ENCODE assay signal across 1 fruit fly cellular context in genomic region chrX:5672243-5673051, dm6.
TF ChIP-seq lines count a peak whose summit lies in the region.

Gene RpL35, plus strand, starts transcription at chrX:5672401.

TF ChIP-seq in whole organism, embryonic, 481 proteins besides CTCF, POLR2A, EP300 and RAD21 (continued from another document and continues in another):
- TF ChIP-seq CG8359 (GFP tag; optimal IDR thresholded peaks at IDR 0.05; lab: Kevin White, UChicago; ENCODE audit: borderline replicate concordance) (peak; percentile 6), sens-2 (GFP tag; IDR thresholded peaks at IDR 0.05; lab: Robert Waterston, UW) (no peak), caup (GFP tag; optimal IDR thresholded peaks at IDR 0.05; lab: Kevin White, UChicago; ENCODE audit: severe bottlenecking) (peak; percentile 70), lola (GFP tag; optimal IDR thresholded peaks at IDR 0.05; lab: Kevin White, UChicago) (no peak), pita (GFP tag; optimal IDR thresholded peaks at IDR 0.05; lab: Kevin White, UChicago) (no peak), Med (GFP tag; lab: Kevin White, UChicago) (peak; percentile 90), B-H2 (GFP tag; optimal IDR thresholded peaks at IDR 0.05; lab: Kevin White, UChicago) (peak; percentile 28), maf-S (GFP tag; optimal IDR thresholded peaks at IDR 0.05; lab: Kevin White, UChicago) (no peak), ewg (GFP tag; optimal IDR thresholded peaks at IDR 0.05; lab: Kevin White, UChicago) (no peak), BtbVII (GFP tag; optimal IDR thresholded peaks at IDR 0.05; lab: Kevin White, UChicago) (peak; percentile 73), az2 (GFP tag; optimal IDR thresholded peaks at IDR 0.05; lab: Kevin White, UChicago) (no peak), Opbp (GFP tag; IDR thresholded peaks at IDR 0.05; lab: Robert Waterston, UW; ENCODE audit: partially characterized antibody) (0 out of 3 replicates have a peak, but pooled peaks have one; percentile 18), slou (GFP tag; optimal IDR thresholded peaks at IDR 0.05; lab: Kevin White, UChicago) (no peak), Sry-β (GFP tag; optimal IDR thresholded peaks at IDR 0.05; lab: Kevin White, UChicago) (no peak), bigmax (GFP tag; optimal IDR thresholded peaks at IDR 0.05; lab: Kevin White, UChicago) (peak; percentile 77), sd (tag; optimal IDR thresholded peaks at IDR 0.05; lab: Kevin White, UChicago) (no peak), CG17802 (tag; optimal IDR thresholded peaks at IDR 0.05; lab: Kevin White, UChicago) (no peak), oc (tag; optimal IDR thresholded peaks at IDR 0.05; lab: Kevin White, UChicago) (no peak), eyg (GFP tag; optimal IDR thresholded peaks at IDR 0.05; lab: Kevin White, UChicago) (peak; percentile 30), jigr1 (GFP tag; IDR thresholded peaks at IDR 0.05; lab: Robert Waterston, UW) (no peak), CG12104 (GFP tag; optimal IDR thresholded peaks at IDR 0.05; lab: Kevin White, UChicago) (no peak), CG4820 (GFP tag; optimal IDR thresholded peaks at IDR 0.05; lab: Kevin White, UChicago) (no peak), CG14441 (GFP tag; IDR thresholded peaks at IDR 0.05; lab: Robert Waterston, UW) (no peak), CG33557 (GFP tag; optimal IDR thresholded peaks at IDR 0.05; lab: Kevin White, UChicago) (peak; percentile 25), Rx (GFP tag; IDR thresholded peaks at IDR 0.05; lab: Robert Waterston, UW) (no peak), Dip3 (GFP tag; optimal IDR thresholded peaks at IDR 0.05; lab: Kevin White, UChicago) (peak; percentile 33), gfzf (GFP tag; optimal IDR thresholded peaks at IDR 0.05; lab: Kevin White, UChicago) (peak; percentile 59), CG7271 (tag; optimal IDR thresholded peaks at IDR 0.05; lab: Kevin White, UChicago) (peak; percentile 16), bowl (GFP tag; IDR thresholded peaks at IDR 0.05; lab: Robert Waterston, UW) (no peak), shn (GFP tag; optimal IDR thresholded peaks at IDR 0.05; lab: Kevin White, UChicago) (no peak), CG7839 (tag; optimal IDR thresholded peaks at IDR 0.05; lab: Kevin White, UChicago) (peak; percentile 49), Doc3 (GFP tag; IDR thresholded peaks at IDR 0.05; lab: Robert Waterston, UW; ENCODE audit: partially characterized antibody) (0 out of 3 replicates have a peak, but pooled peaks have one; percentile 40), her (GFP tag; optimal IDR thresholded peaks at IDR 0.05; lab: Kevin White, UChicago) (peak; percentile 50), psq (GFP tag; optimal IDR thresholded peaks at IDR 0.05; lab: Kevin White, UChicago) (no peak), CG11093 (GFP tag; IDR thresholded peaks at IDR 0.05; lab: Robert Waterston, UW) (no peak), Rfx (GFP tag; IDR thresholded peaks at IDR 0.05; lab: Robert Waterston, UW) (peak; percentile 37; the same call in 1 of the 2 replicates), CG6791 (GFP tag; IDR thresholded peaks at IDR 0.05; lab: Robert Waterston, UW; ENCODE audit: partially characterized antibody) (no peak; the same call in 2 of the 3 replicates), Bgb (GFP tag; IDR thresholded peaks at IDR 0.05; lab: Robert Waterston, UW; ENCODE audit: partially characterized antibody) (peak; percentile 29; the same call in 1 of the 2 replicates), CG6689 (GFP tag; IDR thresholded peaks at IDR 0.05; lab: Robert Waterston, UW) (no peak), danr (GFP tag; IDR thresholded peaks at IDR 0.05; lab: Robert Waterston, UW) (no peak), ara (GFP tag; IDR thresholded peaks at IDR 0.05; lab: Robert Waterston, UW) (no peak), gsb (GFP tag; IDR thresholded peaks at IDR 0.05; lab: Robert Waterston, UW) (no peak), CG18764 (GFP tag; optimal IDR thresholded peaks at IDR 0.05; lab: Kevin White, UChicago) (no peak), Xrp1 (GFP tag; IDR thresholded peaks at IDR 0.05; lab: Robert Waterston, UW) (peak; percentile 23; the same call in 1 of the 2 replicates), croc (GFP tag; conservative IDR thresholded peaks at IDR 0.05; lab: Robert Waterston, UW) (no peak), bab2 (GFP tag; optimal IDR thresholded peaks at IDR 0.05; lab: Kevin White, UChicago) (peak; percentile 8), CG30403 (GFP tag; optimal IDR thresholded peaks at IDR 0.05; lab: Kevin White, UChicago) (peak; percentile 15), twi (tag; optimal IDR thresholded peaks at IDR 0.05; lab: Kevin White, UChicago) (no peak), CG10543 (GFP tag; optimal IDR thresholded peaks at IDR 0.05; lab: Kevin White, UChicago) (peak; percentile 63), Sry-δ (GFP tag; optimal IDR thresholded peaks at IDR 0.05; lab: Kevin White, UChicago) (peak; percentile 87), Chrac-16 (GFP tag; optimal IDR thresholded peaks at IDR 0.05; lab: Kevin White, UChicago) (no peak), ase (GFP tag; IDR thresholded peaks at IDR 0.05; lab: Robert Waterston, UW) (no peak), ranshi (GFP tag; IDR thresholded peaks at IDR 0.05; lab: Robert Waterston, UW) (0 out of 2 replicates have a peak, but pooled peaks have one; percentile 8), CG6813 (GFP tag; optimal IDR thresholded peaks at IDR 0.05; lab: Kevin White, UChicago) (peak; percentile 45), run (tag; optimal IDR thresholded peaks at IDR 0.05; lab: Kevin White, UChicago) (peak; percentile 2), CG1529 (GFP tag; optimal IDR thresholded peaks at IDR 0.05; lab: Kevin White, UChicago) (peak; percentile 20), CG10959 (GFP tag; IDR thresholded peaks at IDR 0.05; lab: Robert Waterston, UW) (no peak), al (GFP tag; IDR thresholded peaks at IDR 0.05; lab: Robert Waterston, UW) (peak; percentile 31; the same call in 1 of the 2 replicates), Sin3A (optimal IDR thresholded peaks at IDR 0.05; lab: Kevin White, UChicago) (peak; percentile 73), pb (GFP tag; optimal IDR thresholded peaks at IDR 0.05; lab: Kevin White, UChicago) (no peak), B-H1 (GFP tag; IDR thresholded peaks at IDR 0.05; lab: Robert Waterston, UW) (no peak), Lim3 (GFP tag; IDR thresholded peaks at IDR 0.05; lab: Robert Waterston, UW) (no peak), CG13424 (tag; optimal IDR thresholded peaks at IDR 0.05; lab: Kevin White, UChicago) (peak; percentile 9), trh (GFP tag; optimal IDR thresholded peaks at IDR 0.05; lab: Kevin White, UChicago) (no peak), sc (optimal IDR thresholded peaks at IDR 0.05; lab: Kevin White, UChicago) (no peak), sc (GFP tag; optimal IDR thresholded peaks at IDR 0.05; lab: Kevin White, UChicago) (no peak), CG4424 (GFP tag; optimal IDR thresholded peaks at IDR 0.05; lab: Kevin White, UChicago) (peak; percentile 12), CG2678 (tag; optimal IDR thresholded peaks at IDR 0.05; lab: Kevin White, UChicago) (peak; percentile 41), repo (GFP tag; optimal IDR thresholded peaks at IDR 0.05; lab: Kevin White, UChicago) (no peak), Scr (GFP tag; IDR thresholded peaks at IDR 0.05; lab: Robert Waterston, UW; ENCODE audit: partially characterized antibody) (peak; percentile 52), CG9817 (tag; optimal IDR thresholded peaks at IDR 0.05; lab: Kevin White, UChicago) (no peak), CG42726 (GFP tag; IDR thresholded peaks at IDR 0.05; lab: Robert Waterston, UW; ENCODE audit: partially characterized antibody) (no peak), Nf-YB (GFP tag; optimal IDR thresholded peaks at IDR 0.05; lab: Kevin White, UChicago) (peak; percentile 6), Dll (GFP tag; IDR thresholded peaks at IDR 0.05; lab: Robert Waterston, UW; ENCODE audit: partially characterized antibody) (peak; percentile 58; the same call in 3 of the 4 replicates), CG7745 (tag; optimal IDR thresholded peaks at IDR 0.05; lab: Kevin White, UChicago) (no peak), Vsx1 (GFP tag; optimal IDR thresholded peaks at IDR 0.05; lab: Kevin White, UChicago) (no peak), da (GFP tag; optimal IDR thresholded peaks at IDR 0.05; lab: Kevin White, UChicago) (no peak), HLHmδ (GFP tag; optimal IDR thresholded peaks at IDR 0.05; lab: Kevin White, UChicago) (no peak), CG10267 (tag; optimal IDR thresholded peaks at IDR 0.05; lab: Kevin White, UChicago) (peak; percentile 42), D (optimal IDR thresholded peaks at IDR 0.05; lab: Kevin White, UChicago) (peak; percentile 53), D (GFP tag; optimal IDR thresholded peaks at IDR 0.05; lab: Kevin White, UChicago) (peak; percentile 12), fru (optimal IDR thresholded peaks at IDR 0.05; lab: Kevin White, UChicago) (no peak), CG15269 (tag; optimal IDR thresholded peaks at IDR 0.05; lab: Kevin White, UChicago) (peak; percentile 33), en (GFP tag; optimal IDR thresholded peaks at IDR 0.05; lab: Kevin White, UChicago) (peak; percentile 52), usp (GFP tag; optimal IDR thresholded peaks at IDR 0.05; lab: Kevin White, UChicago) (no peak), HLH3B (GFP tag; IDR thresholded peaks at IDR 0.05; lab: Robert Waterston, UW) (0 out of 2 replicates have a peak, but pooled peaks have one; percentile 5), chinmo (GFP tag; IDR thresholded peaks at IDR 0.05; lab: Robert Waterston, UW; ENCODE audit: partially characterized antibody) (no peak), corto (GFP tag; optimal IDR thresholded peaks at IDR 0.05; lab: Kevin White, UChicago) (no peak), cg (GFP tag; optimal IDR thresholded peaks at IDR 0.05; lab: Kevin White, UChicago) (no peak), CG13624 (GFP tag; optimal IDR thresholded peaks at IDR 0.05; lab: Kevin White, UChicago) (peak; percentile 47), CG17361 (GFP tag; IDR thresholded peaks at IDR 0.05; lab: Robert Waterston, UW) (no peak), CG10565 (GFP tag; optimal IDR thresholded peaks at IDR 0.05; lab: Kevin White, UChicago) (no peak), CG1792 (GFP tag; optimal IDR thresholded peaks at IDR 0.05; lab: Kevin White, UChicago) (no peak), CG5180 (GFP tag; optimal IDR thresholded peaks at IDR 0.05; lab: Kevin White, UChicago) (peak; percentile 46), CG34224 (GFP tag; IDR thresholded peaks at IDR 0.05; lab: Robert Waterston, UW; ENCODE audit: partially characterized antibody) (no peak), Ptx1 (GFP tag; IDR thresholded peaks at IDR 0.05; lab: Robert Waterston, UW) (peak; percentile 29; the same call in 1 of the 2 replicates), CG10209 (GFP tag; optimal IDR thresholded peaks at IDR 0.05; lab: Kevin White, UChicago) (peak; percentile 6), Mes4 (GFP tag; optimal IDR thresholded peaks at IDR 0.05; lab: Kevin White, UChicago) (peak; percentile 37), Atf6 (GFP tag; IDR thresholded peaks at IDR 0.05; lab: Robert Waterston, UW) (peak; percentile 50), Ssrp (tag; optimal IDR thresholded peaks at IDR 0.05; lab: Kevin White, UChicago) (no peak), Awh (GFP tag; IDR thresholded peaks at IDR 0.05; lab: Robert Waterston, UW) (0 out of 2 replicates have a peak, but pooled peaks have one; percentile 13), Gsc (GFP tag; IDR thresholded peaks at IDR 0.05; lab: Robert Waterston, UW) (no peak), NfI (GFP tag; optimal IDR thresholded peaks at IDR 0.05; lab: Kevin White, UChicago) (peak; percentile 60), tup (GFP tag; optimal IDR thresholded peaks at IDR 0.05; lab: Kevin White, UChicago) (no peak), ci (GFP tag; IDR thresholded peaks at IDR 0.05; lab: Robert Waterston, UW) (0 out of 3 replicates have a peak, but pooled peaks have one; percentile 50), CG16779 (GFP tag; IDR thresholded peaks at IDR 0.05; lab: Robert Waterston, UW) (no peak), seq (GFP tag; IDR thresholded peaks at IDR 0.05; lab: Robert Waterston, UW) (no peak), CG13894 (tag; optimal IDR thresholded peaks at IDR 0.05; lab: Kevin White, UChicago) (peak; percentile 40), sqz (GFP tag; optimal IDR thresholded peaks at IDR 0.05; lab: Kevin White, UChicago) (peak; percentile 36), CG12236 (GFP tag; optimal IDR thresholded peaks at IDR 0.05; lab: Kevin White, UChicago) (peak; percentile 17), salm (tag; optimal IDR thresholded peaks at IDR 0.05; lab: Kevin White, UChicago) (peak; percentile 33), p53 (GFP tag; optimal IDR thresholded peaks at IDR 0.05; lab: Kevin White, UChicago) (no peak), Optix (GFP tag; IDR thresholded peaks at IDR 0.05; lab: Robert Waterston, UW) (no peak), lbe (GFP tag; optimal IDR thresholded peaks at IDR 0.05; lab: Kevin White, UChicago) (no peak), CG6175 (GFP tag; IDR thresholded peaks at IDR 0.05; lab: Robert Waterston, UW) (no peak), Ada2b (GFP tag; IDR thresholded peaks at IDR 0.05; lab: Robert Waterston, UW) (no peak), E2f2 (GFP tag; IDR thresholded peaks at IDR 0.05; lab: Robert Waterston, UW) (peak; percentile 41), tap (tag; optimal IDR thresholded peaks at IDR 0.05; lab: Kevin White, UChicago) (no peak), CG8924 (tag; optimal IDR thresholded peaks at IDR 0.05; lab: Kevin White, UChicago) (peak; percentile 5), CG3281 (GFP tag; optimal IDR thresholded peaks at IDR 0.05; lab: Kevin White, UChicago) (peak; percentile 77), Ravus (GFP tag; IDR thresholded peaks at IDR 0.05; lab: Robert Waterston, UW) (no peak), CG9437 (GFP tag; optimal IDR thresholded peaks at IDR 0.05; lab: Kevin White, UChicago) (no peak), ATbp (GFP tag; optimal IDR thresholded peaks at IDR 0.05; lab: Kevin White, UChicago) (peak; percentile 30), kay (GFP tag; optimal IDR thresholded peaks at IDR 0.05; lab: Kevin White, UChicago) (no peak), zfh2 (GFP tag; optimal IDR thresholded peaks at IDR 0.05; lab: Kevin White, UChicago) (peak; percentile 13), cad (GFP tag; optimal IDR thresholded peaks at IDR 0.05; lab: Kevin White, UChicago) (no peak), tna (GFP tag; IDR thresholded peaks at IDR 0.05; lab: Robert Waterston, UW; ENCODE audit: partially characterized antibody) (no peak), CG12071 (GFP tag; optimal IDR thresholded peaks at IDR 0.05; lab: Kevin White, UChicago) (peak; percentile 68), CG10321 (GFP tag; IDR thresholded peaks at IDR 0.05; lab: Robert Waterston, UW) (no peak), CG9727 (GFP tag; optimal IDR thresholded peaks at IDR 0.05; lab: Kevin White, UChicago) (peak; percentile 50), chn (GFP tag; optimal IDR thresholded peaks at IDR 0.05; lab: Kevin White, UChicago) (peak; percentile 27), Camta (GFP tag; optimal IDR thresholded peaks at IDR 0.05; lab: Kevin White, UChicago) (peak; percentile 49), esg (GFP tag; conservative IDR thresholded peaks at IDR 0.05; lab: Robert Waterston, UW) (no peak)
